Fruit fly (Drosophila melanogaster) whole organism, embryonic: ENCODE results near the gene CG15742.

Experiments used
- CG10209 ChIP-seq: fragments of 200-800 bp; sonication (Bioruptor generic); optimal IDR thresholded peaks from 3 replicates; lab custom pipeline; 2017; ENCODE audit warnings: missing biosample characterization, mild to moderate bottlenecking, missing genetic modification characterization, missing genetic modification reagents
- CG11456 ChIP-seq: fragments of 200-800 bp; sonication (Bioruptor generic); IDR thresholded peaks from 3 replicates; pipeline ENCODE4 v1.3.6; 2022; ENCODE audit warnings: missing biosample characterization, missing genetic modification characterization
- CG12219 ChIP-seq: fragments of 200-800 bp; sonication (Bioruptor generic); optimal IDR thresholded peaks from 3 replicates; lab custom pipeline; 2018; ENCODE audit warnings: missing biosample characterization, mild to moderate bottlenecking, missing genetic modification characterization
- CG13123 ChIP-seq: fragments of 200-800 bp; sonication (Bioruptor generic); optimal IDR thresholded peaks from 2 replicates; lab custom pipeline; 2016; ENCODE audit warnings: missing biosample characterization, missing genetic modification characterization
- CG13287 ChIP-seq: fragments of 200-800 bp; sonication (Bioruptor generic); IDR thresholded peaks from 2 replicates; pipeline ENCODE4 v1.3.6; 2022; ENCODE audit warnings: missing biosample characterization, missing genetic modification characterization; ENCODE audit not compliant: partially characterized antibody
- CG14014 ChIP-seq: fragments of 200-800 bp; sonication (Bioruptor generic); IDR thresholded peaks from 2 replicates; pipeline ENCODE4 v1.3.6; 2022; ENCODE audit warnings: missing biosample characterization, missing genetic modification characterization
- CG15696 ChIP-seq: fragments of 200-800 bp; sonication (Bioruptor generic); optimal IDR thresholded peaks from 2 replicates; lab custom pipeline; 2019; ENCODE audit warnings: missing biosample characterization, mild to moderate bottlenecking, missing genetic modification characterization, moderate library complexity
- CG1647 ChIP-seq: fragments of 200-800 bp; sonication (Bioruptor generic); optimal IDR thresholded peaks from 3 replicates; lab custom pipeline; 2016; ENCODE audit warnings: missing biosample characterization, missing genetic modification characterization
- CG16863 ChIP-seq: fragments of 200-800 bp; sonication (Bioruptor generic); optimal IDR thresholded peaks from 3 replicates; lab custom pipeline; 2016; ENCODE audit warnings: missing biosample characterization, missing genetic modification characterization
- CG17359 ChIP-seq: fragments of 200-800 bp; sonication (Bioruptor generic); optimal IDR thresholded peaks from 3 replicates; lab custom pipeline; 2018; ENCODE audit warnings: missing biosample characterization, mild to moderate bottlenecking, missing genetic modification characterization, moderate library complexity
- CG18262 ChIP-seq: fragments of 200-800 bp; optimal IDR thresholded peaks from 3 replicates; lab custom pipeline; 2019; ENCODE audit warnings: missing biosample characterization, mild to moderate bottlenecking, missing genetic modification characterization, moderate library complexity
- CG2116 ChIP-seq: fragments of 200-800 bp; sonication (Bioruptor generic); optimal IDR thresholded peaks from 3 replicates; lab custom pipeline; 2018; ENCODE audit warnings: missing biosample characterization, mild to moderate bottlenecking, missing genetic modification characterization
- CG30403 ChIP-seq: fragments of 200-800 bp; sonication (Bioruptor generic); optimal IDR thresholded peaks from 3 replicates; lab custom pipeline; 2016; ENCODE audit warnings: missing biosample characterization, missing genetic modification characterization
- CG32772 ChIP-seq: fragments of 200-800 bp; sonication (Bioruptor generic); IDR thresholded peaks from 2 replicates; pipeline ENCODE4 v1.3.6; 2022; ENCODE audit warnings: missing biosample characterization, missing genetic modification characterization
- CG3281 ChIP-seq: fragments of 200-800 bp; sonication (Bioruptor generic); optimal IDR thresholded peaks from 3 replicates; lab custom pipeline; 2017; ENCODE audit warnings: missing biosample characterization, mild to moderate bottlenecking, missing genetic modification characterization
- CG4282 ChIP-seq: fragments of 200-800 bp; sonication (Bioruptor generic); optimal IDR thresholded peaks from 2 replicates; lab custom pipeline; 2016; ENCODE audit warnings: missing biosample characterization, missing genetic modification characterization
- CG4820 ChIP-seq: fragments of 200-800 bp; sonication (Bioruptor generic); optimal IDR thresholded peaks from 3 replicates; lab custom pipeline; 2016; ENCODE audit warnings: missing biosample characterization, missing genetic modification characterization
- CG4854 ChIP-seq: fragments of 200-800 bp; sonication (Bioruptor generic); optimal IDR thresholded peaks from 2 replicates; lab custom pipeline; 2016; ENCODE audit warnings: missing biosample characterization, missing genetic modification characterization, inconsistent platforms
- CG5245 ChIP-seq: fragments of 200-800 bp; sonication (Bioruptor generic); optimal IDR thresholded peaks from 3 replicates; lab custom pipeline; 2016; ENCODE audit warnings: missing biosample characterization, missing genetic modification characterization
- CG6683 ChIP-seq: fragments of 200-800 bp; sonication (Bioruptor generic); optimal IDR thresholded peaks from 2 replicates; lab custom pipeline; 2017; ENCODE audit warnings: missing biosample characterization, mild to moderate bottlenecking, missing genetic modification characterization, missing genetic modification reagents
- CG8359 ChIP-seq: fragments of 200-800 bp; sonication (Bioruptor generic); optimal IDR thresholded peaks from 2 replicates; lab custom pipeline; 2017; ENCODE audit warnings: missing biosample characterization, mild to moderate bottlenecking, missing genetic modification characterization, borderline replicate concordance
- CG9817 ChIP-seq: fragments of 200-800 bp; sonication (Bioruptor generic); optimal IDR thresholded peaks from 2 replicates; lab custom pipeline; 2018; ENCODE audit warnings: missing biosample characterization, mild to moderate bottlenecking, missing genetic modification characterization, moderate library complexity
- CG9932 ChIP-seq: fragments of 200-800 bp; sonication (Bioruptor generic); IDR thresholded peaks from 2 replicates; pipeline ENCODE4 v1.3.6; 2022; ENCODE audit warnings: missing biosample characterization, missing genetic modification characterization
- Ets65A ChIP-seq: fragments of 200-800 bp; sonication (Bioruptor generic); peaks from one replicate; lab custom pipeline; 2016; ENCODE audit warnings: missing biosample characterization, missing genetic modification characterization
- Fer2 ChIP-seq: fragments of 200-800 bp; sonication (Bioruptor generic); optimal IDR thresholded peaks from 2 replicates; lab custom pipeline; 2018; ENCODE audit warnings: missing biosample characterization, mild to moderate bottlenecking, missing genetic modification characterization, moderate library complexity
- HmgZ ChIP-seq: fragments of 200-800 bp; sonication (Bioruptor generic); optimal IDR thresholded peaks from 2 replicates; lab custom pipeline; 2018; ENCODE audit warnings: missing biosample characterization, mild to moderate bottlenecking, missing genetic modification characterization
- Hr78 ChIP-seq, 2 experiments: fragments of 200-800 bp in 1 of 2; fragments of >200 bp in 1 of 2; sonication (Bioruptor generic) in 1 of 2; optimal IDR thresholded peaks; 2 replicates each; lab custom pipeline; 2017 to 2019; ENCODE audit warnings: missing biosample characterization in 2 of 2, missing genetic modification characterization in 2 of 2, mild to moderate bottlenecking in 1 of 2, moderate library complexity in 1 of 2
- Max ChIP-seq: fragments of 200-800 bp; sonication (Bioruptor generic); optimal IDR thresholded peaks from 2 replicates; lab custom pipeline; 2016; ENCODE audit warnings: missing biosample characterization, mild to moderate bottlenecking, missing genetic modification characterization
- Meics ChIP-seq: fragments of 200-800 bp; sonication (Bioruptor generic); optimal IDR thresholded peaks from 2 replicates; lab custom pipeline; 2017; ENCODE audit warnings: missing biosample characterization, mild to moderate bottlenecking, missing genetic modification characterization
- NFAT ChIP-seq: fragments of 200-800 bp; sonication (Bioruptor generic); IDR thresholded peaks from 2 replicates; pipeline ENCODE4 v1.3.6; 2022; ENCODE audit warnings: missing biosample characterization, missing genetic modification characterization
- Nf-YB ChIP-seq: fragments of 200-800 bp; sonication (Bioruptor generic); optimal IDR thresholded peaks from 3 replicates; lab custom pipeline; 2019; ENCODE audit warnings: missing biosample characterization, mild to moderate bottlenecking, missing genetic modification characterization, moderate library complexity
- Side ChIP-seq: fragments of 200-800 bp; sonication (Bioruptor generic); optimal IDR thresholded peaks from 2 replicates; lab custom pipeline; 2016; ENCODE audit warnings: missing biosample characterization, missing genetic modification characterization
- Sry-δ ChIP-seq: fragments of 200-800 bp; sonication (Bioruptor generic); optimal IDR thresholded peaks from 2 replicates; lab custom pipeline; 2016; ENCODE audit warnings: missing biosample characterization, missing genetic modification characterization
- abd-A ChIP-seq: fragments of 200-800 bp; sonication (Bioruptor generic); optimal IDR thresholded peaks from 3 replicates; lab custom pipeline; 2019; ENCODE audit warnings: missing biosample characterization, mild to moderate bottlenecking, missing genetic modification characterization, moderate library complexity
- al ChIP-seq: fragments of 200-800 bp; sonication (Bioruptor generic); IDR thresholded peaks from 2 replicates; pipeline ENCODE4 v1.3.6; 2022; ENCODE audit warnings: missing biosample characterization, missing genetic modification characterization
- bbx ChIP-seq: fragments of 200-800 bp; sonication (Bioruptor generic); IDR thresholded peaks from 2 replicates; pipeline ENCODE4 v1.3.6; 2022; ENCODE audit warnings: missing biosample characterization, missing genetic modification characterization; ENCODE audit not compliant: partially characterized antibody
- ci ChIP-seq: fragments of 200-800 bp; sonication (Bioruptor generic); IDR thresholded peaks from 3 replicates; pipeline ENCODE4 v1.3.6; 2022; ENCODE audit warnings: missing biosample characterization, missing genetic modification characterization
- dysf ChIP-seq: fragments of 200-800 bp; sonication (Bioruptor generic); IDR thresholded peaks from 3 replicates; pipeline ENCODE4 v1.3.6; 2022; ENCODE audit warnings: missing biosample characterization, missing genetic modification characterization
- en ChIP-seq: fragments of 200-800 bp; sonication (Bioruptor generic); optimal IDR thresholded peaks from 2 replicates; lab custom pipeline; 2016; ENCODE audit warnings: missing biosample characterization, missing genetic modification characterization
- fd102C ChIP-seq: fragments of 200-800 bp; sonication (Bioruptor generic); optimal IDR thresholded peaks from 2 replicates; lab custom pipeline; 2018; ENCODE audit warnings: missing biosample characterization, mild to moderate bottlenecking, missing genetic modification characterization, moderate library complexity
- fd64A ChIP-seq: fragments of 200-800 bp; sonication (Bioruptor generic); optimal IDR thresholded peaks from 3 replicates; lab custom pipeline; 2018; ENCODE audit warnings: missing biosample characterization, mild to moderate bottlenecking, missing genetic modification characterization
- gt ChIP-seq: fragments of 200-800 bp; sonication (Bioruptor generic); IDR thresholded peaks from 2 replicates; pipeline ENCODE4 v1.3.6; 2022; ENCODE audit warnings: missing biosample characterization, missing genetic modification characterization
- ken ChIP-seq: fragments of 200-800 bp; sonication (Bioruptor generic); IDR thresholded peaks from 3 replicates; pipeline ENCODE4 v1.3.6; 2022; ENCODE audit warnings: missing biosample characterization, missing genetic modification characterization
- luna ChIP-seq: fragments of 200-800 bp; sonication (Bioruptor generic); optimal IDR thresholded peaks from 2 replicates; lab custom pipeline; 2016; ENCODE audit warnings: missing biosample characterization, missing genetic modification characterization
- mld ChIP-seq: fragments of 200-800 bp; sonication (Bioruptor generic); IDR thresholded peaks from 3 replicates; pipeline ENCODE4 v1.3.6; 2022; ENCODE audit warnings: missing biosample characterization, missing genetic modification characterization; ENCODE audit not compliant: partially characterized antibody
- nerfin-1 ChIP-seq: fragments of 200-800 bp; sonication (Bioruptor generic); optimal IDR thresholded peaks from 3 replicates; lab custom pipeline; 2019; ENCODE audit warnings: missing biosample characterization, mild to moderate bottlenecking, missing genetic modification characterization, moderate library complexity
- nmo ChIP-seq: fragments of 200-800 bp; sonication (Bioruptor generic); optimal IDR thresholded peaks from 2 replicates; lab custom pipeline; 2018; ENCODE audit warnings: missing biosample characterization, mild to moderate bottlenecking, missing genetic modification characterization, moderate library complexity
- pum ChIP-seq: fragments of 200-800 bp; sonication (Bioruptor generic); optimal IDR thresholded peaks from 2 replicates; lab custom pipeline; 2016; ENCODE audit warnings: missing biosample characterization, missing genetic modification characterization
- run ChIP-seq: fragments of 200-800 bp; sonication (Bioruptor generic); optimal IDR thresholded peaks from 3 replicates; lab custom pipeline; 2018; ENCODE audit warnings: missing biosample characterization, mild to moderate bottlenecking, missing genetic modification characterization
- so ChIP-seq: fragments of 200-800 bp; sonication (Bioruptor generic); IDR thresholded peaks from 3 replicates; pipeline ENCODE4 v1.3.6; 2022; ENCODE audit warnings: missing biosample characterization, missing genetic modification characterization
- sug ChIP-seq: fragments of 200-800 bp; optimal IDR thresholded peaks from 2 replicates; lab custom pipeline; 2019; ENCODE audit warnings: missing biosample characterization, mild to moderate bottlenecking, missing genetic modification characterization, moderate library complexity
- unc-4 ChIP-seq: fragments of 200-800 bp; sonication (Bioruptor generic); IDR thresholded peaks from 2 replicates; pipeline ENCODE4 v1.3.6; 2022; ENCODE audit warnings: missing biosample characterization, missing genetic modification characterization; ENCODE audit not compliant: partially characterized antibody

The CG15742 gene

dm6 chrX:13254442-13254841 lies 3.9 kb downstream of the CG15742 start (continued):
- TF ChIP-seq CG17359 (tag; lab: Kevin White, UChicago) (no peak), sug (tag; lab: Kevin White, UChicago) (peak; percentile 47), CG11456 (GFP tag; lab: Robert Waterston, UW) (no peak), CG18262 (tag; lab: Kevin White, UChicago) (no peak), Hr78 (GFP tag; optimal IDR thresholded peaks at IDR 0.05; lab: Kevin White, UChicago) (no peak), CG5245 (GFP tag; lab: Kevin White, UChicago) (no peak), CG4820 (GFP tag; lab: Kevin White, UChicago) (no peak), Sry-δ (no peak), CG30403 (GFP tag; lab: Kevin White, UChicago) (no peak), CG13123 (GFP tag; lab: Kevin White, UChicago) (no peak), fd102C (no peak), CG8359 (GFP tag; lab: Kevin White, UChicago) (no peak), Meics (GFP tag; lab: Kevin White, UChicago) (no peak), dysf (GFP tag; lab: Robert Waterston, UW) (no peak), CG4854 (GFP tag; lab: Kevin White, UChicago) (no peak), CG4282 (GFP tag; lab: Kevin White, UChicago) (no peak), nerfin-1 (tag; lab: Kevin White, UChicago) (no peak), CG6683 (GFP tag; lab: Kevin White, UChicago) (no peak), ken (no peak), pum (no peak), so (no peak), CG9932 (GFP tag; lab: Robert Waterston, UW) (no peak), CG15696 (tag; lab: Kevin White, UChicago) (no peak), fd64A (GFP tag; lab: Kevin White, UChicago) (no peak), CG10209 (GFP tag; lab: Kevin White, UChicago) (no peak), abd-A (no peak), al (GFP tag; lab: Robert Waterston, UW) (no peak), run (tag; lab: Kevin White, UChicago) (no peak), CG14014 (GFP tag; lab: Robert Waterston, UW) (no peak; the same call in 1 of the 2 replicates), NFAT (no peak), CG16863 (no peak), CG32772 (no peak), nmo (GFP tag; lab: Kevin White, UChicago) (no peak), en (GFP tag; lab: Kevin White, UChicago) (no peak), CG13287 (no peak), Side (GFP tag; lab: Kevin White, UChicago) (no peak), unc-4 (GFP tag; lab: Robert Waterston, UW) (no peak), HmgZ (no peak), CG2116 (GFP tag; lab: Kevin White, UChicago) (no peak), CG1647 (GFP tag; lab: Kevin White, UChicago) (no peak), ci (GFP tag; lab: Robert Waterston, UW) (no peak), bbx (GFP tag; lab: Robert Waterston, UW) (no peak), luna (GFP tag; lab: Kevin White, UChicago) (no peak), mld (GFP tag; lab: Robert Waterston, UW) (no peak), CG3281 (GFP tag; lab: Kevin White, UChicago) (peak; percentile 20), gt (no peak), Nf-YB (GFP tag; lab: Kevin White, UChicago) (no peak), CG12219 (GFP tag; lab: Kevin White, UChicago) (no peak), Fer2 (tag; lab: Kevin White, UChicago) (no peak), CG9817 (tag; lab: Kevin White, UChicago) (no peak), Ets65A (GFP tag; lab: Kevin White, UChicago) (no peak), Max (no peak)
